Fruit fly (Drosophila melanogaster) whole organism, embryonic: Measurements from ENCODE around the gene CG10761.

ENCODE experiments used
- BtbVII ChIP-seq: fragments of 200-800 bp; sonication (Bioruptor generic); optimal IDR thresholded peaks from 3 replicates; lab custom pipeline; 2017; ENCODE audit warnings: missing biosample characterization, mild to moderate bottlenecking, missing genetic modification characterization
- CG10543 ChIP-seq: fragments of 200-800 bp; sonication (Bioruptor generic); optimal IDR thresholded peaks from 3 replicates; lab custom pipeline; 2017; ENCODE audit warnings: missing biosample characterization, mild to moderate bottlenecking, missing genetic modification characterization, moderate library complexity
- CG12769 ChIP-seq: fragments of 200-800 bp; sonication (Bioruptor generic); optimal IDR thresholded peaks from 2 replicates; lab custom pipeline; 2019; ENCODE audit warnings: missing biosample characterization, mild to moderate bottlenecking, missing genetic modification characterization, moderate library complexity
- CG2678 ChIP-seq: fragments of 200-800 bp; sonication (Bioruptor generic); optimal IDR thresholded peaks from 3 replicates; lab custom pipeline; 2019; ENCODE audit warnings: missing biosample characterization, mild to moderate bottlenecking, missing genetic modification characterization, moderate library complexity
- CG9876 ChIP-seq: fragments of 200-800 bp; sonication (Bioruptor generic); optimal IDR thresholded peaks from 2 replicates; lab custom pipeline; 2016; ENCODE audit warnings: missing biosample characterization, missing genetic modification characterization
- NC2α ChIP-seq: fragments of 200-800 bp; sonication (Bioruptor generic); optimal IDR thresholded peaks from 2 replicates; lab custom pipeline; 2016; ENCODE audit warnings: missing biosample characterization, missing genetic modification characterization
- Xrp1 ChIP-seq: fragments of 200-800 bp; sonication (Bioruptor generic); IDR thresholded peaks from 2 replicates; pipeline ENCODE4 v1.3.6; 2022; ENCODE audit warnings: missing biosample characterization, missing genetic modification characterization
- ara ChIP-seq: fragments of 200-800 bp; sonication (Bioruptor generic); IDR thresholded peaks from 2 replicates; pipeline ENCODE4 v1.3.6; 2022; ENCODE audit warnings: missing biosample characterization, missing genetic modification characterization
- ase ChIP-seq: fragments of 200-800 bp; sonication (Bioruptor generic); IDR thresholded peaks from 3 replicates; pipeline ENCODE4 v1.3.6; 2022; ENCODE audit warnings: missing biosample characterization, missing genetic modification characterization
- pfk ChIP-seq: fragments of 200-800 bp; sonication (Bioruptor generic); optimal IDR thresholded peaks from 2 replicates; lab custom pipeline; 2018; ENCODE audit warnings: missing biosample characterization, mild to moderate bottlenecking, missing genetic modification characterization, moderate library complexity
- schlank ChIP-seq: fragments of 200-800 bp; sonication (Bioruptor generic); optimal IDR thresholded peaks from 2 replicates; lab custom pipeline; 2018; ENCODE audit warnings: missing biosample characterization, mild to moderate bottlenecking, missing genetic modification characterization
- sens ChIP-seq: fragments of 200-800 bp; sonication (Bioruptor generic); peaks from one replicate; lab custom pipeline; 2016; ENCODE audit warnings: missing biosample characterization, missing genetic modification characterization

- TF ChIP-seq NC2α (GFP tag; lab: Kevin White, UChicago) (no peak), ara (GFP tag; lab: Robert Waterston, UW) (peak; percentile 51), pfk (GFP tag; lab: Kevin White, UChicago) (no peak), CG10543 (GFP tag; lab: Kevin White, UChicago) (peak; percentile 60), ase (0 out of 3 replicates have a peak, but pooled peaks have one; percentile 32), CG2678 (peak; percentile 62), BtbVII (GFP tag; lab: Kevin White, UChicago) (no peak), Xrp1 (GFP tag; lab: Robert Waterston, UW) (peak; percentile 70), sens (GFP tag; lab: Kevin White, UChicago) (peak; percentile 88), CG12769 (no peak), CG9876 (no peak), schlank (no peak)
Observed at dm6 chrX:8131693-8132313, 30.8 kb downstream of the CG10761 start, which contains the start of gene CG10958.
